Fruit fly (Drosophila melanogaster) whole organism, embryonic: ENCODE results near the gene CG17593.

Experiments
- CG10267 ChIP-seq: fragments of 200-800 bp; sonication (Bioruptor generic); optimal IDR thresholded peaks from 2 replicates; lab custom pipeline; 2018; ENCODE audit warnings: missing biosample characterization, mild to moderate bottlenecking, missing genetic modification characterization, moderate library complexity
- CG11398 ChIP-seq: fragments of 200-800 bp; sonication (Bioruptor generic); optimal IDR thresholded peaks from 2 replicates; lab custom pipeline; 2016; ENCODE audit warnings: missing biosample characterization, missing genetic modification characterization
- CG13624 ChIP-seq: fragments of 200-800 bp; sonication (Bioruptor generic); optimal IDR thresholded peaks from 2 replicates; lab custom pipeline; 2016; ENCODE audit warnings: missing biosample characterization, missing genetic modification characterization
- CG15269 ChIP-seq: fragments of 200-800 bp; sonication (Bioruptor generic); optimal IDR thresholded peaks from 2 replicates; lab custom pipeline; 2018; ENCODE audit warnings: missing biosample characterization, mild to moderate bottlenecking, missing genetic modification characterization, moderate library complexity
- CG16815 ChIP-seq: fragments of 200-800 bp; sonication (Bioruptor generic); optimal IDR thresholded peaks from 3 replicates; lab custom pipeline; 2017; ENCODE audit warnings: missing biosample characterization, mild to moderate bottlenecking, missing genetic modification characterization
- CG2116 ChIP-seq: fragments of 200-800 bp; sonication (Bioruptor generic); optimal IDR thresholded peaks from 3 replicates; lab custom pipeline; 2018; ENCODE audit warnings: missing biosample characterization, mild to moderate bottlenecking, missing genetic modification characterization
- CG2120 ChIP-seq: fragments of 200-800 bp; sonication (Bioruptor generic); optimal IDR thresholded peaks from 3 replicates; lab custom pipeline; 2016; ENCODE audit warnings: missing biosample characterization, missing genetic modification characterization
- CG31441 ChIP-seq: fragments of 200-800 bp; sonication (Bioruptor generic); IDR thresholded peaks from 2 replicates; pipeline ENCODE4 v1.3.6; 2022; ENCODE audit warnings: missing biosample characterization, missing genetic modification characterization
- CG32532 ChIP-seq: fragments of 200-800 bp; sonication (Bioruptor generic); IDR thresholded peaks from 2 replicates; pipeline ENCODE4 v1.3.6; 2022; ENCODE audit warnings: missing biosample characterization, missing genetic modification characterization
- CG32772 ChIP-seq: fragments of 200-800 bp; sonication (Bioruptor generic); IDR thresholded peaks from 2 replicates; pipeline ENCODE4 v1.3.6; 2022; ENCODE audit warnings: missing biosample characterization, missing genetic modification characterization
- CG3407 ChIP-seq: fragments of 200-800 bp; sonication (Bioruptor generic); optimal IDR thresholded peaks from 2 replicates; lab custom pipeline; 2018; ENCODE audit warnings: missing biosample characterization, mild to moderate bottlenecking, missing genetic modification characterization
- CG34422 ChIP-seq: fragments of 200-800 bp; sonication (Bioruptor generic); IDR thresholded peaks from 3 replicates; pipeline ENCODE4 v1.3.6; 2022; ENCODE audit warnings: missing biosample characterization, missing genetic modification characterization
- CG3847 ChIP-seq: fragments of 200-800 bp; sonication (Bioruptor generic); IDR thresholded peaks from 2 replicates; pipeline ENCODE4 v1.3.6; 2022; ENCODE audit warnings: missing biosample characterization, missing genetic modification characterization
- CG4282 ChIP-seq: fragments of 200-800 bp; sonication (Bioruptor generic); optimal IDR thresholded peaks from 2 replicates; lab custom pipeline; 2016; ENCODE audit warnings: missing biosample characterization, missing genetic modification characterization
- CG4328 ChIP-seq: fragments of 200-800 bp; sonication (Bioruptor generic); optimal IDR thresholded peaks from 3 replicates; lab custom pipeline; 2017; ENCODE audit warnings: missing biosample characterization, missing genetic modification reagents, missing genetic modification characterization
- CG4707 ChIP-seq: fragments of 200-800 bp; sonication (Bioruptor generic); optimal IDR thresholded peaks from 2 replicates; lab custom pipeline; 2018; ENCODE audit warnings: missing biosample characterization, mild to moderate bottlenecking, missing genetic modification characterization, moderate library complexity
- CG5180 ChIP-seq: fragments of 200-800 bp; sonication (Bioruptor generic); optimal IDR thresholded peaks from 3 replicates; lab custom pipeline; 2017; ENCODE audit warnings: missing biosample characterization, missing genetic modification characterization, mild to moderate bottlenecking, moderate library complexity, missing genetic modification reagents
- CG6175 ChIP-seq: fragments of 200-800 bp; sonication (Bioruptor generic); IDR thresholded peaks from 3 replicates; pipeline ENCODE4 v1.3.6; 2022; ENCODE audit warnings: missing biosample characterization, missing genetic modification characterization
- CG7556 ChIP-seq: fragments of 200-800 bp; sonication (Bioruptor generic); optimal IDR thresholded peaks from 2 replicates; lab custom pipeline; 2017; ENCODE audit warnings: missing biosample characterization, mild to moderate bottlenecking, missing genetic modification characterization
- CG7928 ChIP-seq: fragments of 200-800 bp; sonication (Bioruptor generic); optimal IDR thresholded peaks from 2 replicates; lab custom pipeline; 2017; ENCODE audit warnings: missing biosample characterization, mild to moderate bottlenecking, missing genetic modification characterization
- CG8281 ChIP-seq: fragments of 200-800 bp; sonication (Bioruptor generic); optimal IDR thresholded peaks from 2 replicates; lab custom pipeline; 2018; ENCODE audit warnings: missing biosample characterization, mild to moderate bottlenecking, missing genetic modification characterization, moderate library complexity
- CG8359 ChIP-seq: fragments of 200-800 bp; sonication (Bioruptor generic); optimal IDR thresholded peaks from 2 replicates; lab custom pipeline; 2017; ENCODE audit warnings: missing biosample characterization, mild to moderate bottlenecking, missing genetic modification characterization, borderline replicate concordance
- CG9797 ChIP-seq: fragments of 200-800 bp; sonication (Bioruptor generic); optimal IDR thresholded peaks from 3 replicates; lab custom pipeline; 2018; ENCODE audit warnings: missing biosample characterization, mild to moderate bottlenecking, missing genetic modification characterization
- CHES-1-like ChIP-seq: fragments of 200-800 bp; sonication (Bioruptor generic); optimal IDR thresholded peaks from 2 replicates; lab custom pipeline; 2016; ENCODE audit warnings: missing biosample characterization, missing genetic modification characterization
- CTCF ChIP-seq: fragments of 200-800 bp; sonication (Bioruptor generic); optimal IDR thresholded peaks from 2 replicates; lab custom pipeline; 2017; ENCODE audit warnings: missing biosample characterization, mild to moderate bottlenecking, missing genetic modification characterization, moderate library complexity
- Dbx ChIP-seq: fragments of 200-800 bp; sonication (Bioruptor generic); IDR thresholded peaks from 3 replicates; pipeline ENCODE4 v1.3.6; 2022; ENCODE audit warnings: missing biosample characterization, missing genetic modification characterization
- Deaf1 ChIP-seq: fragments of 200-800 bp; optimal IDR thresholded peaks from 3 replicates; lab custom pipeline; 2019; ENCODE audit warnings: missing biosample characterization, mild to moderate bottlenecking, missing genetic modification characterization, moderate library complexity
- Dip3 ChIP-seq: fragments of 200-800 bp; sonication (Bioruptor generic); optimal IDR thresholded peaks from 3 replicates; lab custom pipeline; 2016; ENCODE audit warnings: missing biosample characterization, missing genetic modification characterization
- Gsc ChIP-seq: fragments of 200-800 bp; sonication (Bioruptor generic); IDR thresholded peaks from 2 replicates; pipeline ENCODE4 v1.3.6; 2022; ENCODE audit warnings: missing biosample characterization, missing genetic modification characterization
- Hr39 ChIP-seq: fragments of >200 bp; optimal IDR thresholded peaks from 2 replicates; lab custom pipeline; 2017
- NC2α ChIP-seq: fragments of 200-800 bp; sonication (Bioruptor generic); optimal IDR thresholded peaks from 2 replicates; lab custom pipeline; 2016; ENCODE audit warnings: missing biosample characterization, missing genetic modification characterization
- Ssrp ChIP-seq: fragments of 200-800 bp; sonication (Bioruptor generic); optimal IDR thresholded peaks from 2 replicates; lab custom pipeline; 2018; ENCODE audit warnings: missing biosample characterization, mild to moderate bottlenecking, missing genetic modification characterization, moderate library complexity
- ash1 ChIP-seq: fragments of 200-800 bp; sonication (Bioruptor generic); optimal IDR thresholded peaks from 2 replicates; lab custom pipeline; 2018; ENCODE audit warnings: missing biosample characterization, mild to moderate bottlenecking, missing genetic modification characterization
- croc ChIP-seq: fragments of 200-800 bp; sonication (Bioruptor generic); conservative IDR thresholded peaks from 3 replicates; pipeline ENCODE4 v1.3.6; 2022; ENCODE audit warnings: missing biosample characterization, missing genetic modification characterization
- dysf ChIP-seq: fragments of 200-800 bp; sonication (Bioruptor generic); IDR thresholded peaks from 3 replicates; pipeline ENCODE4 v1.3.6; 2022; ENCODE audit warnings: missing biosample characterization, missing genetic modification characterization
- exex ChIP-seq: fragments of 200-800 bp; sonication (Bioruptor generic); optimal IDR thresholded peaks from 4 replicates; lab custom pipeline; 2018; ENCODE audit warnings: missing biosample characterization, mild to moderate bottlenecking, missing genetic modification characterization, moderate library complexity
- gcm2 ChIP-seq: fragments of 200-800 bp; sonication (Bioruptor generic); optimal IDR thresholded peaks from 2 replicates; lab custom pipeline; 2016; ENCODE audit warnings: missing biosample characterization, missing genetic modification characterization
- grn ChIP-seq: fragments of 200-800 bp; sonication (Bioruptor generic); optimal IDR thresholded peaks from 3 replicates; lab custom pipeline; 2017; ENCODE audit warnings: missing biosample characterization, missing genetic modification characterization
- h ChIP-seq: fragments of >200 bp; optimal IDR thresholded peaks from 2 replicates; lab custom pipeline; 2017
- kni ChIP-seq: fragments of 200-800 bp; sonication (Bioruptor generic); optimal IDR thresholded peaks from 3 replicates; lab custom pipeline; 2017; ENCODE audit warnings: mild to moderate bottlenecking, missing biosample characterization, missing genetic modification reagents, missing genetic modification characterization
- lbe ChIP-seq: fragments of 200-800 bp; sonication (Bioruptor generic); optimal IDR thresholded peaks from 2 replicates; lab custom pipeline; 2016; ENCODE audit warnings: missing biosample characterization, mild to moderate bottlenecking, missing genetic modification characterization
- lmd ChIP-seq: fragments of 200-800 bp; sonication (Bioruptor generic); IDR thresholded peaks from 2 replicates; pipeline ENCODE4 v1.3.6; 2022; ENCODE audit warnings: missing biosample characterization, missing genetic modification characterization
- pum ChIP-seq: fragments of 200-800 bp; sonication (Bioruptor generic); optimal IDR thresholded peaks from 2 replicates; lab custom pipeline; 2016; ENCODE audit warnings: missing biosample characterization, missing genetic modification characterization
- ranshi ChIP-seq: fragments of 200-800 bp; sonication (Bioruptor generic); IDR thresholded peaks from 2 replicates; pipeline ENCODE4 v1.3.6; 2022; ENCODE audit warnings: missing biosample characterization, missing genetic modification characterization
- schlank ChIP-seq: fragments of 200-800 bp; sonication (Bioruptor generic); optimal IDR thresholded peaks from 2 replicates; lab custom pipeline; 2018; ENCODE audit warnings: missing biosample characterization, mild to moderate bottlenecking, missing genetic modification characterization
- tll ChIP-seq, 2 experiments: fragments of 200-800 bp in 1 of 2; fragments of >200 bp in 1 of 2; sonication (Bioruptor generic) in 1 of 2; optimal IDR thresholded peaks; 2 replicates each; lab custom pipeline; 2017 to 2019; ENCODE audit warnings: missing biosample characterization in 2 of 2, missing genetic modification characterization in 2 of 2, mild to moderate bottlenecking in 1 of 2, moderate library complexity in 1 of 2
- tna ChIP-seq: fragments of 200-800 bp; sonication (Bioruptor generic); IDR thresholded peaks from 2 replicates; pipeline ENCODE4 v1.3.6; 2022; ENCODE audit warnings: missing biosample characterization, missing genetic modification characterization; ENCODE audit not compliant: partially characterized antibody
- usp ChIP-seq: fragments of >200 bp; optimal IDR thresholded peaks from 2 replicates; lab custom pipeline; 2017; ENCODE audit warnings: missing biosample characterization, missing genetic modification characterization
- vfl ChIP-seq: fragments of 200-800 bp; sonication (Bioruptor generic); optimal IDR thresholded peaks from 2 replicates; lab custom pipeline; 2016; ENCODE audit warnings: missing biosample characterization, missing genetic modification characterization
- zfh2 ChIP-seq: fragments of 200-800 bp; sonication (Bioruptor generic); optimal IDR thresholded peaks from 2 replicates; lab custom pipeline; 2016; ENCODE audit warnings: missing biosample characterization, missing genetic modification characterization

CG17593 gene

DNA sequence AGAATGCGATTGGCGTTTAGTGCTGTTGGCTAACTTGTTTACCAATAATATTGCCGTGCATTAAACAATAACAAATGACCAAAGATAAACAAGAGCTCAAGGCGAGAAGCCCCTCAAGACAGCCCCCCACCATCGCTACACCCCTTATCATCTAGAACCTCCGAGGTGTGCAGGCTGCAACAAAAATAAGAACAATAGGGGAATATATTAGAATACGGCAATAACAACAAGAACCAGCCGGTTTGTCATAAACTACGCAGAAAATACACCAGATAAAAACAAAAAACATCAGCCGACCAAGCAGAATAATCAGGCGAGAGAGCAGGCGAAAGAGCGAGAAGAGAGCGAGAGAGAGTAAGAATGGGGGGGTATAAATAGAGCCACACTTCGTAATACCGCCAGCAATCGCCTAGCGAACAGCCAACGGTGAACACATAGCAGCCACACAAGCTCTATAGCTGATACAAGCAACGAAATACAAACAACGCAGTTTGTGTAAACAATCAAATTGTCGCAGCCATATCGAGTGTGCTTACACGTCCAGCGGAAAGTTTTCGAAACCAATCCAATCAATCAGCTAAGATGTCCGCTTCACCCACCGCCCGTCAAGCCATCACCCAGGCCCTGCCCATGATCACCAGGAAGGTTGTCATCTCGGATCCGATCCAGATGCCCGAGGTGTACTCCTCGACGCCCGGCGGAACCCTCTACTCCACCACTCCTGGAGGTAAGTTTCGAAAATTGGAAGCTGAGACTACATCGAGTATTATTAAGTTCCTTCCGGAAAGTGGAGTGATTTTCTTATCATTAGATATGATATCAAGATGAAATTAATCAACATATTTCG is 36.4 kb upstream of the CG17593 start, which contains the start of gene Thor (continued):
- TF ChIP-seq CG2120 (GFP tag; lab: Kevin White, UChicago) (peak; percentile 63), CG2116 (no peak), tll (GFP tag; optimal IDR thresholded peaks at IDR 0.05; lab: Kevin White, UChicago) (no peak), CG11398 (peak; percentile 80), schlank (tag; lab: Kevin White, UChicago) (peak; percentile 81), CG13624 (GFP tag; lab: Kevin White, UChicago) (peak; percentile 96), CG4282 (GFP tag; lab: Kevin White, UChicago) (peak; percentile 54), lmd (GFP tag; lab: Robert Waterston, UW) (peak; percentile 33; the same call in 1 of the 2 replicates), CG34422 (GFP tag; lab: Robert Waterston, UW) (peak; percentile 84; the same call in 1 of the 3 replicates), ash1 (GFP tag; lab: Kevin White, UChicago) (peak; percentile 77), pum (GFP tag; lab: Kevin White, UChicago) (no peak), CTCF (GFP tag; lab: Kevin White, UChicago) (peak; percentile 29), CG15269 (tag; lab: Kevin White, UChicago) (peak; percentile 59), CG31441 (GFP tag; lab: Robert Waterston, UW) (peak; percentile 71), CG10267 (peak; percentile 28), tna (GFP tag; lab: Robert Waterston, UW) (peak; percentile 73; the same call in 1 of the 2 replicates), Dbx (GFP tag; lab: Robert Waterston, UW) (peak; percentile 84), kni (GFP tag; lab: Kevin White, UChicago) (peak; percentile 81), ranshi (GFP tag; lab: Robert Waterston, UW) (peak; percentile 71; the same call in 1 of the 2 replicates), CG6175 (GFP tag; lab: Robert Waterston, UW) (peak; percentile 75), Hr39 (no peak), Ssrp (tag; lab: Kevin White, UChicago) (no peak), exex (peak; percentile 59), Dip3 (peak; percentile 5), CHES-1-like (GFP tag; lab: Kevin White, UChicago) (peak; percentile 80), usp (GFP tag; lab: Kevin White, UChicago) (no peak), CG4328 (GFP tag; lab: Kevin White, UChicago) (peak; percentile 72), CG32772 (GFP tag; lab: Robert Waterston, UW) (no peak), gcm2 (GFP tag; lab: Kevin White, UChicago) (peak; percentile 71), Gsc (GFP tag; lab: Robert Waterston, UW) (no peak), NC2α (GFP tag; lab: Kevin White, UChicago) (peak; percentile 91), CG8359 (GFP tag; lab: Kevin White, UChicago) (peak; percentile 19), CG5180 (peak; percentile 74), h (lab: Kevin White, UChicago) (no peak), CG3847 (GFP tag; lab: Robert Waterston, UW) (peak; percentile 46; the same call in 1 of the 2 replicates), CG8281 (no peak), zfh2 (GFP tag; lab: Kevin White, UChicago) (peak; percentile 50), CG3407 (peak; percentile 68), dysf (peak; percentile 56; the same call in 2 of the 3 replicates), grn (GFP tag; lab: Kevin White, UChicago) (peak; percentile 40), lbe (GFP tag; lab: Kevin White, UChicago) (peak; percentile 75), croc (GFP tag; lab: Robert Waterston, UW) (no peak), CG32532 (peak; percentile 84), CG16815 (no peak), vfl (GFP tag; lab: Kevin White, UChicago) (peak; percentile 59), CG4707 (peak; percentile 44), CG9797 (GFP tag; lab: Kevin White, UChicago) (no peak), CG7928 (GFP tag; lab: Kevin White, UChicago) (no peak), Deaf1 (tag; lab: Kevin White, UChicago) (peak; percentile 89), CG7556 (peak; percentile 59)
